Worm (Caenorhabditis elegans) whole organism, L1 larva: ENCODE data around the gene pqn-27.
"Not testable (repeated sequence)": the region's sequence is repeated elsewhere in the genome, so short reads cannot be mapped to it uniquely, and the experiment has no call there.

Experiments
- efl-3 ChIP-seq: fragments of 200-800 bp; sonication (Bioruptor generic); optimal IDR thresholded peaks from 2 replicates; lab custom pipeline; 2018; ENCODE audit warnings: mild to moderate bottlenecking, missing genetic modification characterization, missing compliant biosample characterization
- elt-2 ChIP-seq: sonication (generic microtip); optimal IDR thresholded peaks from 2 replicates; lab custom pipeline; 2016; ENCODE audit warnings: missing genetic modification characterization, mild to moderate bottlenecking, inconsistent platforms, missing compliant biosample characterization, missing genetic modification reagents
- fkh-10 ChIP-seq: sonication (generic microtip); optimal IDR thresholded peaks from 2 replicates; lab custom pipeline; 2017; ENCODE audit warnings: missing biosample characterization, missing genetic modification reagents, missing genetic modification characterization
- jun-1 ChIP-seq: fragments of 150-350 bp; optimal IDR thresholded peaks from 2 replicates; lab custom pipeline; 2014; ENCODE audit warnings: missing biosample characterization, missing genetic modification reagents, missing genetic modification characterization
- nhr-12 ChIP-seq: sonication (generic microtip); optimal IDR thresholded peaks from 2 replicates; lab custom pipeline; 2017; ENCODE audit warnings: missing biosample characterization, missing genetic modification characterization
- nhr-76 ChIP-seq: sonication (generic microtip); optimal IDR thresholded peaks from 2 replicates; lab custom pipeline; 2017; ENCODE audit warnings: missing biosample characterization, missing genetic modification characterization
- nhr-77 ChIP-seq: fragments of 150-350 bp; optimal IDR thresholded peaks from 2 replicates; lab custom pipeline; 2014; ENCODE audit warnings: missing biosample characterization, missing genetic modification characterization
- unc-86 ChIP-seq: sonication (generic microtip); optimal IDR thresholded peaks from 2 replicates; lab custom pipeline; 2016; ENCODE audit warnings: missing genetic modification characterization, missing compliant biosample characterization

ce11 chrII:13475391-13475790 is 14.9 kb upstream of the pqn-27 start:
- TF ChIP-seq nhr-76 (tag; lab: Kevin White, UChicago); nhr-12 (tag; lab: Kevin White, UChicago); nhr-77; efl-3 (GFP tag; lab: Kevin White, UChicago); jun-1 (tag; lab: Kevin White, UChicago); fkh-10 (GFP tag; lab: Kevin White, UChicago); unc-86 (tag; lab: Kevin White, UChicago); elt-2 (tag; lab: Kevin White, UChicago): not testable (repeated sequence)
